Worm (Caenorhabditis elegans) whole organism, early embryonic: ENCODE results near the gene C33C12.12.

Experiments
- B0310.2 ChIP-seq: sonication (generic microtip); optimal IDR thresholded peaks from 2 replicates; lab custom pipeline; 2016; ENCODE audit warnings: mild to moderate bottlenecking, missing genetic modification characterization, missing compliant biosample characterization
- F13C5.2 ChIP-seq: sonication (generic microtip); optimal IDR thresholded peaks from 2 replicates; lab custom pipeline; 2017; ENCODE audit warnings: mild to moderate bottlenecking, missing genetic modification characterization, inconsistent platforms, missing compliant biosample characterization
- aly-1 ChIP-seq: sonication (generic microtip); optimal IDR thresholded peaks from 2 replicates; lab custom pipeline; 2016; ENCODE audit warnings: missing genetic modification characterization, missing compliant biosample characterization
- ama-1 ChIP-seq: fragments of 150-350 bp; optimal IDR thresholded peaks from 2 replicates; lab custom pipeline; 2014
- ceh-13 ChIP-seq: fragments of 200-800 bp; sonication (Bioruptor generic); optimal IDR thresholded peaks from 2 replicates; lab custom pipeline; 2018; ENCODE audit warnings: mild to moderate bottlenecking, missing genetic modification characterization, missing compliant biosample characterization
- ceh-36 ChIP-seq: sonication (generic microtip); optimal IDR thresholded peaks from 2 replicates; lab custom pipeline; 2016; ENCODE audit warnings: missing genetic modification characterization, inconsistent platforms, missing compliant biosample characterization
- ets-7 ChIP-seq: sonication (generic microtip); optimal IDR thresholded peaks from 2 replicates; lab custom pipeline; 2016; ENCODE audit warnings: missing genotype, missing genetic modification characterization, missing compliant biosample characterization
- flt-1 ChIP-seq: fragments of 200-800 bp; sonication (Bioruptor generic); IDR thresholded peaks from 2 replicates; pipeline ENCODE4 v1.3.6; 2022; ENCODE audit warnings: missing genetic modification characterization, missing compliant biosample characterization
- hmbx-1 ChIP-seq: sonication (generic microtip); optimal IDR thresholded peaks from 2 replicates; lab custom pipeline; 2016; ENCODE audit warnings: mild to moderate bottlenecking, missing genetic modification characterization, missing compliant biosample characterization
- hmg-4 ChIP-seq: fragments of 200-800 bp; sonication (Bioruptor generic); optimal IDR thresholded peaks from 2 replicates; lab custom pipeline; 2018; ENCODE audit warnings: mild to moderate bottlenecking, missing genetic modification characterization, missing compliant biosample characterization
- hnd-1 ChIP-seq: sonication (generic microtip); optimal IDR thresholded peaks from 2 replicates; lab custom pipeline; 2016; ENCODE audit warnings: missing genetic modification characterization, missing compliant biosample characterization
- pes-1 ChIP-seq: fragments of 200-800 bp; sonication (Bioruptor generic); IDR thresholded peaks from 2 replicates; pipeline ENCODE4 v1.3.6; 2022; ENCODE audit warnings: missing genetic modification reagents, missing genetic modification characterization, missing compliant biosample characterization
- scrt-1 ChIP-seq: fragments of 200-800 bp; sonication (Bioruptor generic); IDR thresholded peaks from 2 replicates; pipeline ENCODE4 v1.3.6; 2022; ENCODE audit warnings: missing genetic modification characterization, missing compliant biosample characterization
- sea-1 ChIP-seq: fragments of 200-800 bp; sonication (Bioruptor generic); conservative IDR thresholded peaks from 2 replicates; pipeline ENCODE4 v1.3.6; 2022; ENCODE audit warnings: missing genetic modification characterization, missing compliant biosample characterization
- tbx-11 ChIP-seq: fragments of 200-800 bp; sonication (Bioruptor generic); IDR thresholded peaks from 2 replicates; pipeline ENCODE4 v1.3.6; 2022; ENCODE audit warnings: missing genetic modification characterization, missing compliant biosample characterization
- tbx-37 ChIP-seq: fragments of 200-800 bp; sonication (Bioruptor generic); conservative IDR thresholded peaks from 2 replicates; pipeline ENCODE4 v1.3.6; 2022; ENCODE audit warnings: missing genetic modification reagents, missing genetic modification characterization, missing compliant biosample characterization
- tra-4 ChIP-seq: sonication (generic microtip); optimal IDR thresholded peaks from 2 replicates; lab custom pipeline; 2017; ENCODE audit warnings: missing genetic modification characterization, missing compliant biosample characterization

C33C12.12 gene

DNA sequence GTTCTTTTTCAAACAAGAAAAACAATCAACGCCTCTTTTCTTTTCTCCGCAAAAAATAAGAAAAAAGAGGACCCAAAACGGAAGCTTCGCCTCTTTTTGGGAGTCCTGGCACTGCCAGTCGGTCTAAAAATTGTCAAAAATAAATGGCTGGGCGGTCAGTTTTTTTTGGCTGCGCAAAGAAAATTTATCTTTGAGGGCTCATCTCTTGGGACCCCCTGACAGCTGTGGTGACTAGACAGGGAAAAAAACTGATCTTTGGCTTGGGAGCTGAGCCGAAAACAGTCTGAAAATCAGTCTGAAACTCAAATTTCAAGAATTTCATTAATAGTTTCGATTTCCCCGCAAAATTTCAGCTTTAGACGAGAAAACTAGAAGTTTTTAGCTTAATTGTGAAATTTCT lies 20.5 kb upstream of the C33C12.12 start:
- TF ChIP-seq hnd-1 (tag; lab: Kevin White, UChicago) (no peak), scrt-1 (GFP tag; lab: Robert Waterston, UW) (no peak), aly-1 (no peak), ceh-36 (tag; lab: Kevin White, UChicago) (no peak), ceh-13 (GFP tag; lab: Kevin White, UChicago) (no peak), B0310.2 (tag; lab: Kevin White, UChicago) (no peak), sea-1 (no peak), flt-1 (GFP tag; lab: Robert Waterston, UW) (no peak), ets-7 (tag; lab: Kevin White, UChicago) (no peak), hmbx-1 (tag; lab: Kevin White, UChicago) (no peak), hmg-4 (GFP tag; lab: Kevin White, UChicago) (no peak), tbx-37 (no peak), tbx-11 (GFP tag; lab: Robert Waterston, UW) (no peak), pes-1 (GFP tag; lab: Robert Waterston, UW) (no peak), F13C5.2 (no peak), tra-4 (no peak), ama-1 (no peak)

DNA sequence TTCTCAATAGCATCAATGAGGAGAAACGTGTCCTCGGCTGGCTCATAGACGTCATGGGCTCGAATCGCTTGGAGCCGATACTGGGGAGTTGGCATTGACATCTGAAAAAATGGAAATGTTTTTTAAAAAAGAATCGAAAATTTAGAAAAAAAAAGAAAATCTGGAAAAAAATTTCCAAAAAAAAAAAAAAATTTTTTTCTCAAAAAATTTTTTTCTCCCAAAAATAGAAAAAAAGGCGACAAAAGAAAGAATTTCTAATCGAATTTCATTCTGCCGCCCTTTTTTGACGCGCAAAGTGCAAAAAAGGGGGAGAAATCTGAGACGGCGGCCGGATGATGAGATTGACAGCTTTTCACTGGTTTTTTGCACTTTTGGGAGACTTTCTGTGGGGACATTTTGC lies 19.4 kb upstream of the C33C12.12 start, which contains the start of gene mtq-2:
Gene mtq-2 (minus strand): TSS at position 101 of the 400 bp plus-strand sequence.
- no peak for TF ChIP-seq tra-4
- no peak for TF ChIP-seq pes-1 (GFP tag; lab: Robert Waterston, UW)
- no peak for TF ChIP-seq tbx-11 (GFP tag; lab: Robert Waterston, UW)
- TF ChIP-seq aly-1, result no peak
- TF ChIP-seq ceh-36 (tag; lab: Kevin White, UChicago), result no peak
- TF ChIP-seq hmg-4 (GFP tag; lab: Kevin White, UChicago), result no peak
- TF ChIP-seq sea-1, result no peak
- TF ChIP-seq flt-1 (GFP tag; lab: Robert Waterston, UW), result no peak
- no peak for TF ChIP-seq ama-1
- no peak for TF ChIP-seq F13C5.2
- TF ChIP-seq scrt-1 (GFP tag; lab: Robert Waterston, UW), result no peak
- no peak for TF ChIP-seq ets-7 (tag; lab: Kevin White, UChicago)
- TF ChIP-seq B0310.2 (tag; lab: Kevin White, UChicago), result no peak
- TF ChIP-seq ceh-13 (GFP tag; lab: Kevin White, UChicago), result no peak
- TF ChIP-seq hmbx-1 (tag; lab: Kevin White, UChicago), result no peak
- TF ChIP-seq hnd-1 (tag; lab: Kevin White, UChicago), result no peak
- TF ChIP-seq tbx-37, result no peak

DNA sequence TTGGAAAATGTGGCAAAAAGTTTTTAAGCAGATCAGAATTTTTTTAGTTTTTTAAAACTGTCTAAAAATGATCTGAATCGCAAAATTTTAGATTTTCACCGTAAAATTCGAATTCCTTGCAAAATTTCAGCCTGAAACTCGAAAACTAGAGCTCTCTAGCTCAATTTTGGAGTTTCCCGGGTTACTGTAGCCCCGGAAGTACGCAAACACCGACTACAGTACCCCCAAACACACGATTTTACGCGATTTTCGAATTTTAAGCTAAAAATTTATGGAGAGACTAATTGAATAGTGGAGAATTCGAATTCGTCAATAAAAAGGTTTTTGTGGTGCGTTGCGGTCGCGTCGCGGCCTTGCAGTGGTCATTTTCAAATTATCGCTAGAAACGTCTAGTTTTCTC lies 16.7 kb upstream of the C33C12.12 start:
- TF ChIP-seq ets-7 (tag; lab: Kevin White, UChicago) (no peak), aly-1 (no peak), hnd-1 (tag; lab: Kevin White, UChicago) (no peak), tbx-37 (no peak), tra-4 (no peak), sea-1 (no peak), ama-1 (no peak), B0310.2 (tag; lab: Kevin White, UChicago) (no peak), hmg-4 (GFP tag; lab: Kevin White, UChicago) (no peak), flt-1 (GFP tag; lab: Robert Waterston, UW) (no peak), tbx-11 (GFP tag; lab: Robert Waterston, UW) (no peak), pes-1 (GFP tag; lab: Robert Waterston, UW) (no peak), ceh-13 (GFP tag; lab: Kevin White, UChicago) (no peak), hmbx-1 (tag; lab: Kevin White, UChicago) (no peak), F13C5.2 (no peak), ceh-36 (tag; lab: Kevin White, UChicago) (no peak), scrt-1 (GFP tag; lab: Robert Waterston, UW) (no peak)

DNA sequence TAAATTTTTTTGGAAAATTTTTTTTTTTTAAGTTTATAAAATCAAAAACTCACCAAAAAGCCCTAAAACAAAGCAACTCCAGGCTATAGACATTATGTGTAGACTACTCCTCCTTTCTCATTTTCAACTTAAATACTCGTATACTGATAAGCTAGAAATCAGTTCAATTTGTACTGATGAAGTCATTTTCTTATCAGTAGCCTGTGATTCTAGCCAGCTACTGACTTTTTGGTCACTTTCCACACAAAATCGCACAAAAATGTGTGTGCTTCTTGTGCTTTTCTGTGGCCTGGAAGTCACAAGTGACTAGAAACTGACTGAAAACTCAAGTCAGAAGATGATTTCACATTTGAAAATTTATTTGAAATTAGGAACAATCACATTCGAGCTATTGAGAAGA lies 16.3 kb upstream of the C33C12.12 start, which contains the start of gene gba-2:
Gene gba-2 (minus strand): TSS at position 106 of the 400 bp plus-strand sequence.
- TF ChIP-seq hmbx-1 (tag; lab: Kevin White, UChicago) (no peak), flt-1 (GFP tag; lab: Robert Waterston, UW) (no peak), tbx-11 (GFP tag; lab: Robert Waterston, UW) (no peak), ceh-36 (tag; lab: Kevin White, UChicago) (no peak), tra-4 (no peak), hmg-4 (GFP tag; lab: Kevin White, UChicago) (no peak), ceh-13 (GFP tag; lab: Kevin White, UChicago) (no peak)

DNA sequence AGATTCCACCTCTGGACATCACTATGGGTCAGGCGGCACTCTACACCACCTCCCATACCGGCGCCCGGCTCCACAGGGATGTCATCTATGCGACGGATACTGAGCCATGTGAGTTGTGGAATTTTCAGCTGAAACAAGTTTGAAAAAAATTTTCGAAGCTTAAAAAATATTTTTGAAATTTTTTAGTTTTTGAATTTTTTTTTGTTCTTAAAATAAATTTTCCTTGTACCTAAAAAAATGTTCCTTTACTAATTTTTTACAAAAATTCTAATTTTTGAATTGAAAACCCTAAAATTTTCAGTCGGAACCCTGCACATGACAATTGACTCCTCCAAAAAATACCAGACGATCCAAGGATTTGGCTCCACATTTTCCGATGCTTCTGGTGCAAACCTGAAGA lies 7.8 kb upstream of the C33C12.12 start:
- TF ChIP-seq scrt-1 (GFP tag; lab: Robert Waterston, UW), result no peak
- TF ChIP-seq pes-1 (GFP tag; lab: Robert Waterston, UW), result no peak
- TF ChIP-seq tbx-11 (GFP tag; lab: Robert Waterston, UW), result no peak
- no peak for TF ChIP-seq tra-4
- no peak for TF ChIP-seq hmbx-1 (tag; lab: Kevin White, UChicago)
- no peak for TF ChIP-seq flt-1 (GFP tag; lab: Robert Waterston, UW)
- TF ChIP-seq ceh-36 (tag; lab: Kevin White, UChicago), result no peak
- no peak for TF ChIP-seq aly-1
- no peak for TF ChIP-seq ama-1
- TF ChIP-seq hmg-4 (GFP tag; lab: Kevin White, UChicago), result no peak
- no peak for TF ChIP-seq B0310.2 (tag; lab: Kevin White, UChicago)
- no peak for TF ChIP-seq tbx-37

DNA sequence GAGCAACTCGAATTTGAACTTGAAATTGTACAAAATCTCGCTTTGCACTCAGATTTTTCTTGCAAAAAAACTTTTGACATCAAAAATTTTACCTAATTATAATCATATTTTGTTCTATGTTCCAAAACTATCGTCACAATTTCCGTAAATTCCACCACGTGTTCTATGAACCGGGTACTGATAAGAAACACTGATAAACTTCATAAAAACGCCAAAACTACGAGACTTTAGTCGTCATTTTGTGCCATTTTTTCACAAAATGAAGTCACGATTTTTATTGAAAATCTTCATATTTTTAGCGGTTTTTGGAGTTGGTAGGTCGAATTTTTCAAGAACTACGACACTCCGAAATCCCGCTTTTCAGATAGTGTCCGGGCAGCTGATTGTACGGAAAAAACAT lies 6.7 kb upstream of the C33C12.12 start, which contains the start of gene gba-1:
Gene gba-1 (plus strand): TSS at position 54 of the 400 bp plus-strand sequence.
- no peak for TF ChIP-seq ama-1
- TF ChIP-seq scrt-1 (GFP tag; lab: Robert Waterston, UW), result no peak
- no peak for TF ChIP-seq sea-1
- TF ChIP-seq hnd-1 (tag; lab: Kevin White, UChicago), result no peak
- no peak for TF ChIP-seq F13C5.2

DNA sequence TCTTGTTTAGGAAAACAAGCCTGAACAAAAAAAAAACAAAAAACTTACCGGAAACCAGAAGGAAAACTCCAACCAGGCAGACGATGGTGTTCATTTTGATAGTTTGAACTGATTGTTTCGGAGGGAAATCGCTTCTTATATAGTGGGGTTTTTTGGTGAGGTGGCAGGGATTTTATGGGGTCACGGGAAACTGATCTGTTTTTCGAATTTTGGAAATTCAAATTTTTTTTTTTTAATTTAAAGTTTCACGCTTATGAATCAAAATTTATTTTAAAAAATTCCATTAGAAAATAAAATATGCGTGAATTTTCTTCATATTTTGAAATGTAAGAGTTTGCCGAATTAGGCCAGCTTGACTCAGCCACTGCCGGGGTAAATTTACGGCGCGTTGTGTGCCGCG lies 5.4 kb upstream of the C33C12.12 start, which contains the start of gene C33C12.7:
Gene C33C12.7 (minus strand): TSS at position 101 of the 400 bp plus-strand sequence.
- no peak for TF ChIP-seq F13C5.2
- no peak for TF ChIP-seq hmg-4 (GFP tag; lab: Kevin White, UChicago)
- no peak for TF ChIP-seq ceh-13 (GFP tag; lab: Kevin White, UChicago)
- TF ChIP-seq flt-1 (GFP tag; lab: Robert Waterston, UW), result no peak
- no peak for TF ChIP-seq hmbx-1 (tag; lab: Kevin White, UChicago)
- TF ChIP-seq pes-1 (GFP tag; lab: Robert Waterston, UW), result no peak
